Worm (Caenorhabditis elegans) whole organism, L4/young adult: ENCODE results near the gene emb-30.

Source experiments
- W03F9.2 ChIP-seq: fragments of 150-350 bp; optimal IDR thresholded peaks from 2 replicates; lab custom pipeline; 2014; ENCODE audit warnings: missing biosample characterization, missing genetic modification characterization
- dao-5 ChIP-seq: sonication (generic microtip); optimal IDR thresholded peaks from 2 replicates; lab custom pipeline; 2016; ENCODE audit warnings: missing genotype, missing genetic modification characterization, moderate library complexity, missing compliant biosample characterization
- him-1 ChIP-seq: sonication (generic microtip); optimal IDR thresholded peaks from 2 replicates; lab custom pipeline; 2016; ENCODE audit warnings: missing genotype, missing genetic modification reagents, missing genetic modification characterization, missing compliant biosample characterization

Gene emb-30

DNA sequence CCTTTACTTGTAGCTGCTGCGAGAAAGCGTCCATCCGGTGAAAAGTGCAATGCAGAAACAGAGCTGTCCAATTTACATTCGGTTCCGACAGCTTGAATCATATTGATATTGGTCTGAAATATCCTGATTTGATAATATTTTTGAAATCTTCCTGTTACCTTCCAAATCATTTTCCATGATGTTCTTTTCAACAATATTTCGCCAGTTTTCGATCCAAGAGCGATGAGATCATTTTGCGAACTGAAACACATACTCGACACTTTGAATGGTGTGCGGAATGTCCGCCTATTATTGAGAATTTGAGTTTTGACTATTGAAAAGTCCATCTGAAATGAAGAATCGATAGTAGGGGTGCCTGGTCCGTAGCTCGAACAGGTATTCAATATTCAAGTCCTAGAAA is at the start of gene emb-30:
Gene emb-30 (minus strand): TSS at position 328 of the 400 bp plus-strand sequence.
- TF ChIP-seq him-1 (tag; lab: Kevin White, UChicago) (no peak), W03F9.2 (no peak)

ce11 chrIII:9489798-9490197 is 48.5 kb upstream of the emb-30 start:
- TF ChIP-seq him-1 (tag; lab: Kevin White, UChicago) = no peak
- no peak for TF ChIP-seq W03F9.2
- no peak for TF ChIP-seq dao-5 (tag; lab: Kevin White, UChicago)

ce11 chrIII:9488431-9488830 is 47.2 kb upstream of the emb-30 start, which contains the start of gene nlp-36:
nlp-36 (plus strand) TSS chrIII:9488731.
- TF ChIP-seq W03F9.2 (no peak), dao-5 (tag; lab: Kevin White, UChicago) (no peak), him-1 (tag; lab: Kevin White, UChicago) (no peak)

ce11 chrIII:9488027-9488426 is 46.8 kb upstream of the emb-30 start:
- no peak for TF ChIP-seq him-1 (tag; lab: Kevin White, UChicago)
- no peak for TF ChIP-seq dao-5 (tag; lab: Kevin White, UChicago)
- no peak for TF ChIP-seq W03F9.2

DNA sequence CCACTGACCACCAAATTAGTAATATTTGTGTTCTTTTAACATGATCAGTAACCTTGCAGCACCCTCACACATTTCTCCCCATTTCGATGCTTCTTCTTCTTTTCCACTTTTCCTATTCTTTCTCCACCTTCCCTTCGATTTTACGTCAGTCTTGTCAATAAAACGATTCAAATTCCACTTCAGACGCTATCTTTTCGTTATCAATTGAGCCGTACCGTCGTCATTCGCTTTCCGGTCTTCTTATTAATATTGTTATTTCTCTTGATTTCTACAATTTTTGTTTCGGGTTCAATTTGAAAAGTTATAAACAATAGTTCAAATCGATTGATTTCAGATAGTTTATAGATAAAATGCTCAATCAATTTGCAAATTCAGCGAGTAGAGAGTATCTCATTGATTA is 46.2 kb upstream of the emb-30 start:
- TF ChIP-seq W03F9.2 = no peak
- no peak for TF ChIP-seq him-1 (tag; lab: Kevin White, UChicago)
- TF ChIP-seq dao-5 (tag; lab: Kevin White, UChicago) = no peak

ce11 chrIII:9485373-9485772 is 44.1 kb upstream of the emb-30 start, which contains the start of gene bre-3:
bre-3 (minus strand) TSS chrIII:9485473.
- TF ChIP-seq him-1 (tag; lab: Kevin White, UChicago) (no peak), W03F9.2 (no peak), dao-5 (tag; lab: Kevin White, UChicago) (no peak)

- TF ChIP-seq him-1 (tag; lab: Kevin White, UChicago) (no peak), dao-5 (tag; lab: Kevin White, UChicago) (no peak), W03F9.2 (no peak)
Observed at ce11 chrIII:9483716-9484115, 42.5 kb upstream of the emb-30 start.

- TF ChIP-seq dao-5 (tag; lab: Kevin White, UChicago) = no peak
- no peak for TF ChIP-seq him-1 (tag; lab: Kevin White, UChicago)
- TF ChIP-seq W03F9.2 = no peak
Observed at ce11 chrIII:9482423-9482993, 41.2 kb upstream of the emb-30 start.

ce11 chrIII:9476564-9476963 is 35.3 kb upstream of the emb-30 start:
- TF ChIP-seq dao-5 (tag; lab: Kevin White, UChicago) = no peak
- TF ChIP-seq him-1 (tag; lab: Kevin White, UChicago) = no peak
- TF ChIP-seq W03F9.2 = no peak

ce11 chrIII:9474501-9474900 is 33.2 kb upstream of the emb-30 start:
- TF ChIP-seq him-1 (tag; lab: Kevin White, UChicago) = no peak
- TF ChIP-seq W03F9.2 = no peak
- TF ChIP-seq dao-5 (tag; lab: Kevin White, UChicago) = no peak

DNA sequence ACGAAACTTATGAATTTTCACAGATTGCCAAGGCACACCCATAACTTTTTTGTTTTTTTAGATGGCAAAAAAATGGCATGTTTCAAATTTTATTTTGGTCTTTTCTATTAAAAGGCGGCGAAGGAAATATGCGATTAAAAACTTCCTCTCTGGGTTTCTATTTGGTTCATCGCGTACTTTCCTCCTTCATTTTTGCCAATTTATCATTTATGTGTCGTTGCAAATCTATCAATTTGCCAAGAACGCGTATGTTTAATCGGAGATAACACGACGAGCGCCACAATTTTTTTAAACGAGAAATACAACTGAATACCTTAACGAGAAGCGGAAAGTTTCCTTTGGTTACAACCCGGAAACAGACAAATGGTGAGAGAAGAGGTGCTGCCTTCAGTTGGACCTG is 31.2 kb upstream of the emb-30 start:
- no peak for TF ChIP-seq him-1 (tag; lab: Kevin White, UChicago)
- no peak for TF ChIP-seq W03F9.2
- TF ChIP-seq dao-5 (tag; lab: Kevin White, UChicago) = no peak

DNA sequence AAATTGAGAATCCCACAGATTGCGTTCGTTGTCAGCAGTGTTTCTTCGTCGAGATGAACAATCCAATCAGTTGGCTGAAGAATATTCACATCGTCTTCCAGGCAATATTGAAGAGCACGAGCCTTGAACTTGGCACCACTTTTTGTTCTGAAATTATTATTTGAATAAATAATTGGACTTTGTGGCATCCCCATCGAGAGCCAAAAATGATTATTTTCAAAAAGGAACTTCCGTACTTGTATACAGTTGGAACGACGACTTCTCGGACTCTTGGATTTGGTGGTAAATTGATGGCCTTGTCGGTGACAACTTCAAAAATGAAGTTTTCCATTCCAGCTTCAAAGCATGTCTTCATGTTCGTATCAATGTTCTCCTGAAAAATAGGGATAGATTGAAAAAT is 30.7 kb upstream of the emb-30 start:
- TF ChIP-seq W03F9.2 = no peak
- TF ChIP-seq him-1 (tag; lab: Kevin White, UChicago) = no peak

- no peak for TF ChIP-seq W03F9.2
- no peak for TF ChIP-seq dao-5 (tag; lab: Kevin White, UChicago)
- no peak for TF ChIP-seq him-1 (tag; lab: Kevin White, UChicago)
Observed at ce11 chrIII:9467857-9468256, 26.6 kb upstream of the emb-30 start, which contains the start of gene tag-342. tag-342 (plus strand) TSS chrIII:9468157.

ce11 chrIII:9467095-9467494 is 25.8 kb upstream of the emb-30 start, which contains the start of gene baf-1:
baf-1 (plus strand) TSS chrIII:9467464.
- TF ChIP-seq him-1 (tag; lab: Kevin White, UChicago) (no peak), W03F9.2 (peak; percentile 76), dao-5 (tag; lab: Kevin White, UChicago) (no peak)

- TF ChIP-seq W03F9.2 (no peak), dao-5 (tag; lab: Kevin White, UChicago) (no peak), him-1 (tag; lab: Kevin White, UChicago) (no peak)
Observed at ce11 chrIII:9465865-9466264, 24.6 kb upstream of the emb-30 start, which contains the start of gene B0464.6. B0464.6 (minus strand) TSS chrIII:9465965.
